Fruit fly (Drosophila melanogaster) whole organism, prepupa: ENCODE results near the gene ci.

ENCODE experiments used
- Blimp-1 ChIP-seq: fragments of 200-800 bp; sonication (Bioruptor generic); optimal IDR thresholded peaks from 3 replicates; lab custom pipeline; 2017; ENCODE audit warnings: missing biosample characterization, missing genetic modification characterization, mild to moderate bottlenecking, moderate library complexity, missing genetic modification reagents
- CG10631 ChIP-seq: fragments of 200-800 bp; sonication (Bioruptor generic); optimal IDR thresholded peaks from 2 replicates; lab custom pipeline; 2016; ENCODE audit warnings: missing biosample characterization, missing genetic modification characterization
- CG10669 ChIP-seq: fragments of 200-800 bp; sonication (Bioruptor generic); optimal IDR thresholded peaks from 3 replicates; lab custom pipeline; 2018; ENCODE audit warnings: missing biosample characterization, mild to moderate bottlenecking, missing genetic modification characterization, moderate library complexity
- CG11762 ChIP-seq: fragments of 200-800 bp; sonication (Bioruptor generic); optimal IDR thresholded peaks from 3 replicates; lab custom pipeline; 2016; ENCODE audit warnings: missing biosample characterization, missing genetic modification characterization; ENCODE audit not compliant: insufficient read depth
- CG11902 ChIP-seq: fragments of 200-800 bp; sonication (Bioruptor generic); optimal IDR thresholded peaks from 3 replicates; lab custom pipeline; 2016; ENCODE audit warnings: missing biosample characterization, missing genetic modification characterization
- CG15336 ChIP-seq: fragments of 200-800 bp; sonication (Bioruptor generic); IDR thresholded peaks from 2 replicates; pipeline ENCODE4 v1.3.6; 2022; ENCODE audit warnings: missing biosample characterization, missing genetic modification characterization
- CG3032 ChIP-seq: fragments of 200-800 bp; optimal IDR thresholded peaks from 2 replicates; lab custom pipeline; 2019; ENCODE audit warnings: missing biosample characterization, mild to moderate bottlenecking, missing genetic modification characterization, moderate library complexity
- CG32006 ChIP-seq: fragments of 200-800 bp; sonication (Bioruptor generic); optimal IDR thresholded peaks from 3 replicates; lab custom pipeline; 2017; ENCODE audit warnings: missing biosample characterization, mild to moderate bottlenecking, missing genetic modification characterization
- CG3919 ChIP-seq: fragments of 200-800 bp; sonication (Bioruptor generic); optimal IDR thresholded peaks from 3 replicates; lab custom pipeline; 2016; ENCODE audit warnings: missing biosample characterization, missing genetic modification characterization
- CG4318 ChIP-seq: fragments of 200-800 bp; sonication (Bioruptor generic); optimal IDR thresholded peaks from 3 replicates; lab custom pipeline; 2017; ENCODE audit warnings: missing biosample characterization, mild to moderate bottlenecking, missing genetic modification characterization
- CG6792 ChIP-seq: fragments of 200-800 bp; sonication (Bioruptor generic); optimal IDR thresholded peaks from 3 replicates; lab custom pipeline; 2016; ENCODE audit warnings: missing biosample characterization, missing genetic modification characterization
- CG6854 ChIP-seq: fragments of 200-800 bp; sonication (Bioruptor generic); optimal IDR thresholded peaks from 2 replicates; lab custom pipeline; 2017; ENCODE audit warnings: missing biosample characterization, mild to moderate bottlenecking, missing genetic modification characterization
- CG7368 ChIP-seq: fragments of 200-800 bp; sonication (Bioruptor generic); optimal IDR thresholded peaks from 3 replicates; lab custom pipeline; 2016; ENCODE audit warnings: missing biosample characterization, missing genetic modification characterization
- CG8119 ChIP-seq: fragments of 200-800 bp; sonication (Bioruptor generic); IDR thresholded peaks from 3 replicates; pipeline ENCODE4 v1.3.6; 2022; ENCODE audit warnings: missing biosample characterization, missing genetic modification characterization
- CG8632 ChIP-seq: fragments of 200-800 bp; sonication (Bioruptor generic); optimal IDR thresholded peaks from 3 replicates; lab custom pipeline; 2016; ENCODE audit warnings: missing biosample characterization, missing genetic modification characterization
- Eip75B ChIP-seq: fragments of 200-800 bp; sonication (Bioruptor generic); optimal IDR thresholded peaks from 3 replicates; lab custom pipeline; 2016; ENCODE audit warnings: missing biosample characterization, missing genetic modification characterization
- Eip78C ChIP-seq: fragments of 200-800 bp; sonication (Bioruptor generic); peaks from one replicate; lab custom pipeline; 2016; ENCODE audit warnings: missing biosample characterization, missing genetic modification characterization
- Eip93F ChIP-seq: fragments of 200-800 bp; sonication (Bioruptor generic); optimal IDR thresholded peaks from 2 replicates; lab custom pipeline; 2016; ENCODE audit warnings: missing biosample characterization, mild to moderate bottlenecking, missing genetic modification characterization
- Ets21C ChIP-seq: fragments of 200-800 bp; sonication (Bioruptor generic); optimal IDR thresholded peaks from 3 replicates; lab custom pipeline; 2016; ENCODE audit warnings: missing biosample characterization, missing genetic modification characterization
- Hr38 ChIP-seq: sonication (Bioruptor generic); optimal IDR thresholded peaks from 2 replicates; lab custom pipeline; 2016; ENCODE audit warnings: missing biosample characterization, missing genetic modification characterization
- Hr39 ChIP-seq: fragments of 200-800 bp; sonication (Bioruptor generic); optimal IDR thresholded peaks from 2 replicates; lab custom pipeline; 2016; ENCODE audit warnings: missing biosample characterization, missing genetic modification characterization
- Hr4 ChIP-seq: fragments of 200-800 bp; sonication (Bioruptor generic); optimal IDR thresholded peaks from 3 replicates; lab custom pipeline; 2016; ENCODE audit warnings: missing biosample characterization, missing genetic modification characterization
- Lpt ChIP-seq: fragments of 200-800 bp; sonication (Bioruptor generic); optimal IDR thresholded peaks from 3 replicates; lab custom pipeline; 2016; ENCODE audit warnings: missing biosample characterization, missing genetic modification characterization
- OdsH ChIP-seq: fragments of 200-800 bp; sonication (Bioruptor generic); optimal IDR thresholded peaks from 3 replicates; lab custom pipeline; 2016; ENCODE audit warnings: missing biosample characterization, missing genetic modification characterization
- Sox102F ChIP-seq: fragments of 200-800 bp; sonication (Bioruptor generic); optimal IDR thresholded peaks from 2 replicates; lab custom pipeline; 2016; ENCODE audit warnings: missing biosample characterization, mild to moderate bottlenecking, missing genetic modification characterization
- Sox15 ChIP-seq: fragments of 200-800 bp; sonication (Bioruptor generic); optimal IDR thresholded peaks from 3 replicates; lab custom pipeline; 2016; ENCODE audit warnings: missing biosample characterization, missing genetic modification characterization
- achi ChIP-seq: fragments of 200-800 bp; sonication (Bioruptor generic); optimal IDR thresholded peaks from 3 replicates; lab custom pipeline; 2016; ENCODE audit warnings: missing biosample characterization, missing genetic modification characterization
- cyc ChIP-seq: fragments of 200-800 bp; sonication (Bioruptor generic); optimal IDR thresholded peaks from 3 replicates; lab custom pipeline; 2016; ENCODE audit warnings: missing biosample characterization, missing genetic modification characterization
- dac ChIP-seq: fragments of 200-800 bp; sonication (Bioruptor generic); optimal IDR thresholded peaks from 2 replicates; lab custom pipeline; 2017; ENCODE audit warnings: missing biosample characterization, mild to moderate bottlenecking, missing genetic modification characterization
- dsx ChIP-seq: fragments of 200-800 bp; optimal IDR thresholded peaks from 3 replicates; lab custom pipeline; 2019; ENCODE audit warnings: missing biosample characterization, mild to moderate bottlenecking, missing genetic modification characterization, moderate library complexity; ENCODE audit not compliant: poor library complexity, severe bottlenecking
- esn ChIP-seq: fragments of 200-800 bp; sonication (Bioruptor generic); optimal IDR thresholded peaks from 2 replicates; lab custom pipeline; 2016; ENCODE audit warnings: missing biosample characterization, mild to moderate bottlenecking, missing genetic modification characterization, moderate library complexity
- fd59A ChIP-seq: fragments of 200-800 bp; sonication (Bioruptor generic); optimal IDR thresholded peaks from 2 replicates; lab custom pipeline; 2017; ENCODE audit warnings: missing biosample characterization, mild to moderate bottlenecking, missing genetic modification characterization, missing genetic modification reagents
- fd85E ChIP-seq: fragments of 200-800 bp; sonication (Bioruptor generic); optimal IDR thresholded peaks from 3 replicates; lab custom pipeline; 2016; ENCODE audit warnings: missing biosample characterization, missing genetic modification characterization
- fkh ChIP-seq: fragments of 200-800 bp; sonication (Bioruptor generic); optimal IDR thresholded peaks from 3 replicates; lab custom pipeline; 2017; ENCODE audit warnings: missing biosample characterization, mild to moderate bottlenecking, missing genetic modification characterization, moderate library complexity
- lz ChIP-seq: fragments of 200-800 bp; sonication (Bioruptor generic); optimal IDR thresholded peaks from 3 replicates; lab custom pipeline; 2016; ENCODE audit warnings: missing biosample characterization, missing genetic modification characterization
- spab ChIP-seq: fragments of 200-800 bp; sonication (Bioruptor generic); optimal IDR thresholded peaks from 2 replicates; lab custom pipeline; 2017; ENCODE audit warnings: missing biosample characterization, mild to moderate bottlenecking, missing genetic modification characterization, missing genetic modification reagents
- ss ChIP-seq, 2 experiments: fragments of 200-800 bp; sonication (Bioruptor generic); optimal IDR thresholded peaks; 2 replicates in 1 of 2; 3 replicates in 1 of 2; lab custom pipeline; 2017 to 2018; ENCODE audit warnings: mild to moderate bottlenecking in 2 of 2, missing biosample characterization in 2 of 2, missing genetic modification characterization in 2 of 2, moderate library complexity in 1 of 2
- svp ChIP-seq: fragments of 200-800 bp; sonication (Bioruptor generic); peaks from one replicate; lab custom pipeline; 2016; ENCODE audit warnings: missing biosample characterization, missing genetic modification characterization
- topi ChIP-seq: fragments of 200-800 bp; sonication (Bioruptor generic); optimal IDR thresholded peaks from 3 replicates; lab custom pipeline; 2016; ENCODE audit warnings: missing biosample characterization, missing genetic modification characterization
- vri ChIP-seq: fragments of 200-800 bp; sonication (Bioruptor generic); optimal IDR thresholded peaks from 3 replicates; lab custom pipeline; 2016; ENCODE audit warnings: missing biosample characterization, mild to moderate bottlenecking, missing genetic modification characterization

The ci gene

dm6 chr4:67063-67684, 10.3 kb upstream of the ci start, which contains the start of gene RpS3A (continued):
- TF ChIP-seq CG3919 (GFP tag; lab: Kevin White, UChicago): peak; percentile 83
- TF ChIP-seq Lpt (GFP tag; lab: Kevin White, UChicago): no peak
- peak; percentile 29 for TF ChIP-seq Hr4 (GFP tag; lab: Kevin White, UChicago)
- TF ChIP-seq OdsH (GFP tag; lab: Kevin White, UChicago): peak; percentile 73
- TF ChIP-seq Blimp-1: peak; percentile 41
- TF ChIP-seq achi: peak; percentile 96
- peak; percentile 80 for TF ChIP-seq Sox102F (GFP tag; lab: Kevin White, UChicago)
- no peak for TF ChIP-seq fd59A (GFP tag; lab: Kevin White, UChicago)
- peak; percentile 73 for TF ChIP-seq vri (GFP tag; lab: Kevin White, UChicago)
- TF ChIP-seq fkh (GFP tag; lab: Kevin White, UChicago): peak; percentile 41
- TF ChIP-seq CG6854: peak; percentile 93
- no peak for TF ChIP-seq Hr38 (GFP tag; lab: Kevin White, UChicago)
- peak; percentile 84 for TF ChIP-seq cyc (GFP tag; lab: Kevin White, UChicago)
- TF ChIP-seq Hr39 (GFP tag; lab: Kevin White, UChicago): peak; percentile 74
- peak; percentile 3 for TF ChIP-seq CG4318
- no peak for TF ChIP-seq CG8119 (GFP tag; lab: Robert Waterston, UW)
- TF ChIP-seq Eip93F (GFP tag; lab: Kevin White, UChicago): no peak
- peak; percentile 79 for TF ChIP-seq lz (GFP tag; lab: Kevin White, UChicago)
- peak; percentile 41 for TF ChIP-seq CG10631 (GFP tag; lab: Kevin White, UChicago)
- TF ChIP-seq CG11902 (GFP tag; lab: Kevin White, UChicago): peak; percentile 51
- peak; percentile 64 for TF ChIP-seq Ets21C

dm6 chr4:63307-63706, 6.5 kb upstream of the ci start:
- TF ChIP-seq fd85E (GFP tag; lab: Kevin White, UChicago) (no peak), Eip78C (peak; percentile 3), fkh (GFP tag; lab: Kevin White, UChicago) (no peak), CG3032 (peak; percentile 15), OdsH (GFP tag; lab: Kevin White, UChicago) (peak; percentile 20), dac (no peak), lz (GFP tag; lab: Kevin White, UChicago) (peak; percentile 7), esn (GFP tag; lab: Kevin White, UChicago) (peak; percentile 10)

dm6 chr4:62538-62937, 5.7 kb upstream of the ci start:
- TF ChIP-seq fkh (GFP tag; lab: Kevin White, UChicago) (no peak), CG3032 (no peak), CG15336 (GFP tag; lab: Robert Waterston, UW) (no peak), CG3919 (GFP tag; lab: Kevin White, UChicago) (no peak)
- TF ChIP-seq, all 60 proteins: peak for 0

dm6 chr4:60001-60997, 3.5 kb upstream of the ci start:
- TF ChIP-seq CG6792 (GFP tag; lab: Kevin White, UChicago) (peak; percentile 9), CG32006 (GFP tag; lab: Kevin White, UChicago) (peak; percentile 31), svp (GFP tag; lab: Kevin White, UChicago) (peak; percentile 65), topi (GFP tag; lab: Kevin White, UChicago) (peak; percentile 24), achi (peak; percentile 35), CG8632 (GFP tag; lab: Kevin White, UChicago) (peak; percentile 54), ss (GFP tag; optimal IDR thresholded peaks at IDR 0.05; lab: Kevin White, UChicago) (peak; percentile 40 to 57), Eip78C (peak; percentile 79), CG3032 (peak; percentile 62), CG7368 (GFP tag; lab: Kevin White, UChicago) (peak; percentile 23), Sox102F (GFP tag; lab: Kevin White, UChicago) (peak; percentile 38), dsx (GFP tag; lab: Kevin White, UChicago) (peak; percentile 65), cyc (GFP tag; lab: Kevin White, UChicago) (no peak), fkh (GFP tag; lab: Kevin White, UChicago) (peak; percentile 40), CG11902 (GFP tag; lab: Kevin White, UChicago) (no peak), Eip75B (GFP tag; lab: Kevin White, UChicago) (peak; percentile 13), spab (peak; percentile 15), CG10669 (peak; percentile 19), CG6854 (peak; percentile 17), Eip93F (GFP tag; lab: Kevin White, UChicago) (peak; percentile 27), esn (GFP tag; lab: Kevin White, UChicago) (peak; percentile 40), CG11762 (GFP tag; lab: Kevin White, UChicago) (no peak), Lpt (GFP tag; lab: Kevin White, UChicago) (peak; percentile 42), CG8119 (GFP tag; lab: Robert Waterston, UW) (peak; percentile 72; the same call in 2 of the 3 replicates), Sox15 (GFP tag; lab: Kevin White, UChicago) (no peak)
